Fruit fly (Drosophila melanogaster) whole organism, prepupa: ENCODE measurements around the gene Ccdc85.

Source experiments
- CG11294 ChIP-seq: fragments of 200-800 bp; sonication (Bioruptor generic); IDR thresholded peaks from 2 replicates; pipeline ENCODE4 v1.3.6; 2022; ENCODE audit warnings: missing biosample characterization, missing genetic modification characterization
- CG3032 ChIP-seq: fragments of 200-800 bp; optimal IDR thresholded peaks from 2 replicates; lab custom pipeline; 2019; ENCODE audit warnings: missing biosample characterization, mild to moderate bottlenecking, missing genetic modification characterization, moderate library complexity
- CG31627 ChIP-seq: fragments of 200-800 bp; sonication (Bioruptor generic); optimal IDR thresholded peaks from 3 replicates; lab custom pipeline; 2016; ENCODE audit warnings: missing biosample characterization, missing genetic modification characterization
- CG32006 ChIP-seq: fragments of 200-800 bp; sonication (Bioruptor generic); optimal IDR thresholded peaks from 3 replicates; lab custom pipeline; 2017; ENCODE audit warnings: missing biosample characterization, mild to moderate bottlenecking, missing genetic modification characterization
- CG6276 ChIP-seq: fragments of 200-800 bp; sonication (Bioruptor generic); optimal IDR thresholded peaks from 2 replicates; lab custom pipeline; 2017; ENCODE audit warnings: missing biosample characterization, mild to moderate bottlenecking, missing genetic modification characterization
- CG6808 ChIP-seq: fragments of 200-800 bp; sonication (Bioruptor generic); optimal IDR thresholded peaks from 3 replicates; lab custom pipeline; 2017; ENCODE audit warnings: missing biosample characterization, missing genetic modification characterization, mild to moderate bottlenecking, moderate library complexity, missing genetic modification reagents
- CG6854 ChIP-seq: fragments of 200-800 bp; sonication (Bioruptor generic); optimal IDR thresholded peaks from 2 replicates; lab custom pipeline; 2017; ENCODE audit warnings: missing biosample characterization, mild to moderate bottlenecking, missing genetic modification characterization
- Ets21C ChIP-seq: fragments of 200-800 bp; sonication (Bioruptor generic); optimal IDR thresholded peaks from 3 replicates; lab custom pipeline; 2016; ENCODE audit warnings: missing biosample characterization, missing genetic modification characterization
- Hr39 ChIP-seq: fragments of 200-800 bp; sonication (Bioruptor generic); optimal IDR thresholded peaks from 2 replicates; lab custom pipeline; 2016; ENCODE audit warnings: missing biosample characterization, missing genetic modification characterization
- Lpt ChIP-seq: fragments of 200-800 bp; sonication (Bioruptor generic); optimal IDR thresholded peaks from 3 replicates; lab custom pipeline; 2016; ENCODE audit warnings: missing biosample characterization, missing genetic modification characterization
- Sox15 ChIP-seq: fragments of 200-800 bp; sonication (Bioruptor generic); optimal IDR thresholded peaks from 3 replicates; lab custom pipeline; 2016; ENCODE audit warnings: missing biosample characterization, missing genetic modification characterization
- dsx ChIP-seq: fragments of 200-800 bp; optimal IDR thresholded peaks from 3 replicates; lab custom pipeline; 2019; ENCODE audit warnings: missing biosample characterization, mild to moderate bottlenecking, missing genetic modification characterization, moderate library complexity; ENCODE audit not compliant: poor library complexity, severe bottlenecking
- eg ChIP-seq: fragments of 200-800 bp; sonication (Bioruptor generic); IDR thresholded peaks from 3 replicates; pipeline ENCODE4 v1.3.6; 2022; ENCODE audit warnings: missing biosample characterization, missing genetic modification characterization
- lz ChIP-seq: fragments of 200-800 bp; sonication (Bioruptor generic); optimal IDR thresholded peaks from 3 replicates; lab custom pipeline; 2016; ENCODE audit warnings: missing biosample characterization, missing genetic modification characterization
- salr ChIP-seq, 2 experiments: fragments of 200-800 bp; sonication (Bioruptor generic); optimal IDR thresholded peaks; 3 replicates each; lab custom pipeline; 2016 to 2018; ENCODE audit warnings: missing biosample characterization in 2 of 2, missing genetic modification characterization in 2 of 2, mild to moderate bottlenecking in 1 of 2
- spab ChIP-seq: fragments of 200-800 bp; sonication (Bioruptor generic); optimal IDR thresholded peaks from 2 replicates; lab custom pipeline; 2017; ENCODE audit warnings: missing biosample characterization, mild to moderate bottlenecking, missing genetic modification characterization, missing genetic modification reagents

The Ccdc85 gene

DNA sequence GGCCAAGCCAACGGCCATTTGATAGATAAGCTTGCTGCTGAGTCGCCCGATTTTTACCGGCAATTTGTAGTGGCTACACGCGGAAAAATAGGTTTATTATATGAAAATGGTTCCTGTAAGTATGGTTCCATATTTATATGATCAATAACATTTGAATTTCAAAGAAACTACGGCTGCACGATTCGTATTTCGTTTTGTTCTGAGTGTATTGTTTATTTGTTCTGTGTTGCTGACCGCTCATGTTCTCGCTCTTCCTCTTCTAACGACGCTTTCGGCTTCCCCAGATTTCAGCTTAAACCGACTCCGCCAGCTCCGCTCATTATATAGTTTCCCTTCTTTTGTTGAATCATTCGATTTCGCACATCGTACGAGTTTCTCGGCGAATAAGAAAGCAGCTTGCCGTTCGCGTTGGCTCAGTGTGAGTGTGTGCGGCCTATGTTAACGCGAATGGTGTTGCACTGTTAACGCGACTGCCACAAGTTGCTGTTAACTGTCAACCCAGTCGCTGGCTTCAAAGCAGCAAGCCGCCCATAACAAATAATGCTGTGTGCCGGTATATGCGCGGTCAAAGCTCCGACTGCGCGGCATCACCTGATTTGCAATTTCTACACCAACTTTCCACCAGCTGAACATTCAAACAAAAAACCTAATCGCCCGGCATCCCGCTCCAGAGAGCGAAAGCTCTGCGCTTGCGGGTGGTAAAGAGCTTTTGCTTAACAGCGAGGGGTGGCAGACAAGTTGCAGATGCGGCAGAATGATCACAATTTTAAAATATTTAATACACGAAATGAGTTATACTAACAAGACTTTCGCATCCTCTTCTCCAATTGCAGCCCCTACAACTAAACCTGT, 59.9 kb downstream of the Ccdc85 start (continued):
- TF ChIP-seq CG31627 (GFP tag; lab: Kevin White, UChicago) (peak; percentile 16), eg (peak; percentile 44), CG6854 (no peak), spab (no peak), Lpt (GFP tag; lab: Kevin White, UChicago) (no peak), CG6276 (GFP tag; lab: Kevin White, UChicago) (no peak), CG11294 (GFP tag; lab: Robert Waterston, UW) (0 out of 2 replicates have a peak, but pooled peaks have one; percentile 16), CG3032 (tag; lab: Kevin White, UChicago) (no peak), dsx (GFP tag; lab: Kevin White, UChicago) (no peak)

DNA sequence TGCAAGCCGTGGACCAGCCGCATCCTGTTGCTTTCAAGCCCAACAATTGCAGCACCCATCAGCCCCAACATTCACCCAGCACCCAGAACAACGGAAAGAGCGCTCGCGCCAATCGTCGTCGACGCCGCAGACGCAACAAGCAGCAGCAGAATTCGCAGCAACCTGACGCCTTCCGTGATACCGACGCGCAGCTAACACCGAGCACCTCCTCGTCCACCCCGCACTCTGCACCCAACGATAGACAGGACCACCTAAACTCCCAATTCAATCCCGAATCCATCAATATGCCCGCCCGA, 60.5 kb downstream of the Ccdc85 start:
- TF ChIP-seq lz (GFP tag; lab: Kevin White, UChicago) (no peak), CG6808 (GFP tag; lab: Kevin White, UChicago) (no peak), Hr39 (GFP tag; lab: Kevin White, UChicago) (no peak), salr (GFP tag; optimal IDR thresholded peaks at IDR 0.05; lab: Kevin White, UChicago) (no peak), Sox15 (GFP tag; lab: Kevin White, UChicago) (no peak), Ets21C (no peak), CG32006 (no peak)
